Worm (Caenorhabditis elegans): Measurements from ENCODE around the gene che-12.

- TF ChIP-seq ama-1 (optimal IDR thresholded peaks at IDR 0.05) (no peak), fos-1 (tag; optimal IDR thresholded peaks at IDR 0.05) (no peak)
Observed at ce11 chrV:10287260-10287659, 19.9 kb downstream of the che-12 start, which contains the start of gene B0024.3.

Data from whole organism, L4 larva.